Fruit fly (Drosophila melanogaster) whole organism, wandering third instar larva: ENCODE results near the gene ERp44.

ENCODE experiments used
- Abd-B ChIP-seq: fragments of >200 bp; optimal IDR thresholded peaks from 2 replicates; lab custom pipeline; 2017; ENCODE audit warnings: missing biosample characterization, missing genetic modification characterization
- CG32264 ChIP-seq: fragments of 200-800 bp; sonication (Bioruptor generic); optimal IDR thresholded peaks from 2 replicates; lab custom pipeline; 2016; ENCODE audit warnings: missing biosample characterization, missing genetic modification characterization
- CG9705 ChIP-seq: fragments of 200-800 bp; sonication (Bioruptor generic); optimal IDR thresholded peaks from 2 replicates; lab custom pipeline; 2018; ENCODE audit warnings: missing biosample characterization, mild to moderate bottlenecking, missing genetic modification characterization
- CrebA ChIP-seq: fragments of 200-800 bp; sonication (Bioruptor generic); optimal IDR thresholded peaks from 2 replicates; lab custom pipeline; 2016; ENCODE audit warnings: missing biosample characterization, mild to moderate bottlenecking, missing genetic modification characterization, borderline replicate concordance
- Dfd ChIP-seq: fragments of >200 bp; optimal IDR thresholded peaks from 2 replicates; lab custom pipeline; 2017; ENCODE audit warnings: missing biosample characterization, missing genetic modification characterization
- Dif ChIP-seq: fragments of 200-275, 200-300 bp; sonication (Bioruptor generic); optimal IDR thresholded peaks from 2 replicates; lab custom pipeline; 2018; ENCODE audit warnings: missing biosample characterization, missing genetic modification characterization; ENCODE audit not compliant: partially characterized antibody
- GATAd ChIP-seq: sonication (Bioruptor generic); optimal IDR thresholded peaks from 2 replicates; lab custom pipeline; 2016; ENCODE audit warnings: missing biosample characterization, missing genetic modification characterization
- HLH106 ChIP-seq: fragments of 200-800 bp; optimal IDR thresholded peaks from 3 replicates; lab custom pipeline; 2019; ENCODE audit warnings: missing biosample characterization, mild to moderate bottlenecking, missing genetic modification characterization, moderate library complexity
- Hnf4 ChIP-seq: fragments of 200-800 bp; sonication (Bioruptor generic); optimal IDR thresholded peaks from 2 replicates; lab custom pipeline; 2016; ENCODE audit warnings: missing biosample characterization, mild to moderate bottlenecking, missing genetic modification characterization
- Hr78 ChIP-seq: fragments of >200 bp; optimal IDR thresholded peaks from 2 replicates; lab custom pipeline; 2017; ENCODE audit warnings: missing biosample characterization, missing genetic modification characterization
- Hr83 ChIP-seq: fragments of 200-300 bp; sonication (Bioruptor generic); optimal IDR thresholded peaks from 2 replicates; lab custom pipeline; 2016; ENCODE audit warnings: missing biosample characterization, mild to moderate bottlenecking, missing genetic modification characterization, moderate library complexity; ENCODE audit not compliant: poor library complexity, severe bottlenecking
- Jra ChIP-seq: sonication (Bioruptor generic); optimal IDR thresholded peaks from 2 replicates; lab custom pipeline; 2016; ENCODE audit warnings: missing biosample characterization, missing genetic modification characterization
- Mio ChIP-seq: sonication (Bioruptor generic); optimal IDR thresholded peaks from 2 replicates; lab custom pipeline; 2016; ENCODE audit warnings: missing biosample characterization, missing genetic modification characterization
- Myc ChIP-seq: fragments of >200 bp; optimal IDR thresholded peaks from 2 replicates; lab custom pipeline; 2017
- N ChIP-seq: fragments of >200 bp; optimal IDR thresholded peaks from 2 replicates; lab custom pipeline; 2018; ENCODE audit warnings: missing biosample characterization, missing external identifiers, missing genetic modification characterization
- OdsH ChIP-seq: fragments of 200-800 bp; sonication (Bioruptor generic); optimal IDR thresholded peaks from 2 replicates; lab custom pipeline; 2016; ENCODE audit warnings: missing biosample characterization, mild to moderate bottlenecking, missing genetic modification characterization
- Rel ChIP-seq, 2 experiments: fragments of 200-800 bp; sonication (Bioruptor generic) in 1 of 2; optimal IDR thresholded peaks; 2 replicates in 1 of 2; 3 replicates in 1 of 2; lab custom pipeline; 2016 to 2019; ENCODE audit warnings: mild to moderate bottlenecking in 2 of 2, missing biosample characterization in 2 of 2, missing genetic modification characterization in 2 of 2, moderate library complexity in 1 of 2
- Sp1 ChIP-seq: fragments of 200-800 bp; sonication (Bioruptor generic); optimal IDR thresholded peaks from 3 replicates; lab custom pipeline; 2019; ENCODE audit warnings: missing biosample characterization, mild to moderate bottlenecking, missing genetic modification characterization, moderate library complexity
- Vsx2 ChIP-seq: fragments of 200-300, 225-300 bp; sonication (Bioruptor generic); optimal IDR thresholded peaks from 2 replicates; lab custom pipeline; 2018; ENCODE audit warnings: missing biosample characterization, missing genetic modification characterization; ENCODE audit not compliant: partially characterized antibody
- br ChIP-seq: fragments of 200-800 bp; sonication (Bioruptor generic); optimal IDR thresholded peaks from 2 replicates; lab custom pipeline; 2016; ENCODE audit warnings: missing biosample characterization, missing genetic modification characterization
- brk ChIP-seq: fragments of 200-800 bp; sonication (Bioruptor generic); optimal IDR thresholded peaks from 2 replicates; lab custom pipeline; 2016; ENCODE audit warnings: missing biosample characterization, mild to moderate bottlenecking, missing genetic modification characterization
- dl ChIP-seq, 2 experiments: fragments of 175-275, 200-275 bp in 1 of 2; fragments of 200-275 bp in 1 of 2; sonication (Bioruptor generic); optimal IDR thresholded peaks; lab custom pipeline; 2018; ENCODE audit warnings: mild to moderate bottlenecking in 2 of 2, missing biosample characterization in 2 of 2, missing genetic modification characterization in 2 of 2, moderate library complexity in 2 of 2; ENCODE audit not compliant: partially characterized antibody in 2 of 2, insufficient read depth in 1 of 2
- dmrt93B ChIP-seq: fragments of 200-800 bp; sonication (Bioruptor generic); optimal IDR thresholded peaks from 2 replicates; lab custom pipeline; 2018; ENCODE audit warnings: missing biosample characterization, mild to moderate bottlenecking, missing genetic modification characterization
- dsf ChIP-seq: sonication (Bioruptor generic); optimal IDR thresholded peaks from 2 replicates; lab custom pipeline; 2016; ENCODE audit warnings: missing biosample characterization, missing genetic modification characterization, borderline replicate concordance
- ey ChIP-seq: fragments of 200-800 bp; sonication (Bioruptor generic); optimal IDR thresholded peaks from 2 replicates; lab custom pipeline; 2016; ENCODE audit warnings: missing biosample characterization, missing genetic modification characterization
- foxo ChIP-seq, 2 experiments: fragments of 200-800 bp; sonication (Bioruptor generic); optimal IDR thresholded peaks; 2 replicates in 1 of 2; 3 replicates in 1 of 2; lab custom pipeline; 2016 to 2017; ENCODE audit warnings: missing biosample characterization in 2 of 2, missing genetic modification characterization in 2 of 2
- fru ChIP-seq: fragments of 200-800 bp; sonication (Bioruptor generic); optimal IDR thresholded peaks from 3 replicates; lab custom pipeline; 2016; ENCODE audit warnings: missing biosample characterization, mild to moderate bottlenecking, missing genetic modification characterization
- h ChIP-seq: fragments of 200-800 bp; sonication (Bioruptor generic); optimal IDR thresholded peaks from 3 replicates; lab custom pipeline; 2016; ENCODE audit warnings: missing biosample characterization, mild to moderate bottlenecking, missing genetic modification characterization
- jim ChIP-seq: fragments of 175-275, 200-325 bp; sonication (Bioruptor generic); optimal IDR thresholded peaks from 2 replicates; lab custom pipeline; 2016; ENCODE audit warnings: missing biosample characterization, mild to moderate bottlenecking, missing genetic modification characterization
- lola ChIP-seq: fragments of >200 bp; optimal IDR thresholded peaks from 2 replicates; lab custom pipeline; 2017; ENCODE audit warnings: missing biosample characterization, missing genetic modification characterization
- pan ChIP-seq: fragments of >200 bp; optimal IDR thresholded peaks from 2 replicates; lab custom pipeline; 2017
- psq ChIP-seq: fragments of 200-800 bp; sonication (Bioruptor generic); optimal IDR thresholded peaks from 3 replicates; lab custom pipeline; 2017; ENCODE audit warnings: missing biosample characterization, mild to moderate bottlenecking, missing genetic modification characterization, moderate library complexity
- rgr ChIP-seq: fragments of 200-800 bp; sonication (Bioruptor generic); optimal IDR thresholded peaks from 3 replicates; lab custom pipeline; 2016; ENCODE audit warnings: missing biosample characterization, mild to moderate bottlenecking, missing genetic modification characterization
- sage ChIP-seq: fragments of 200-800 bp; sonication (Bioruptor generic); optimal IDR thresholded peaks from 2 replicates; lab custom pipeline; 2016; ENCODE audit warnings: missing biosample characterization, mild to moderate bottlenecking, missing genetic modification characterization
- sv ChIP-seq: fragments of 200-800 bp; sonication (Bioruptor generic); optimal IDR thresholded peaks from 3 replicates; lab custom pipeline; 2016; ENCODE audit warnings: missing biosample characterization, missing genetic modification characterization
- usp ChIP-seq: fragments of >200 bp; optimal IDR thresholded peaks from 2 replicates; lab custom pipeline; 2017; ENCODE audit warnings: missing biosample characterization, missing genetic modification characterization
- woc ChIP-seq: sonication (Bioruptor generic); optimal IDR thresholded peaks from 2 replicates; lab custom pipeline; 2016; ENCODE audit warnings: missing biosample characterization, mild to moderate bottlenecking, missing genetic modification characterization

Gene ERp44

dm6 chrX:16334251-16334860, 36.8 kb upstream of the ERp44 start:
- peak; percentile 27 for TF ChIP-seq CrebA (GFP tag; lab: Kevin White, UChicago)
- TF ChIP-seq N = peak; percentile 37
- TF ChIP-seq ey (GFP tag; lab: Kevin White, UChicago) = no peak

- peak; percentile 0 for TF ChIP-seq Jra
- TF ChIP-seq CG9705 (GFP tag; lab: Kevin White, UChicago) = no peak
- TF ChIP-seq Vsx2 = peak; percentile 63
- TF ChIP-seq foxo (GFP tag; optimal IDR thresholded peaks at IDR 0.05; lab: Kevin White, UChicago) = no peak
- TF ChIP-seq Dif = peak; percentile 90
- TF ChIP-seq GATAd (GFP tag; lab: Kevin White, UChicago) = no peak
- peak; percentile 61 for TF ChIP-seq Hr83 (GFP tag; lab: Kevin White, UChicago)
- TF ChIP-seq Sp1 (GFP tag; lab: Kevin White, UChicago) = no peak
- TF ChIP-seq Rel (GFP tag; optimal IDR thresholded peaks at IDR 0.05; lab: Kevin White, UChicago) = peak; percentile 57
- TF ChIP-seq Rel (tag; optimal IDR thresholded peaks at IDR 0.05; lab: Kevin White, UChicago) = peak; percentile 43
- TF ChIP-seq psq (GFP tag; lab: Kevin White, UChicago) = no peak
- TF ChIP-seq pan (lab: Kevin White, UChicago) = no peak
- TF ChIP-seq h (GFP tag; lab: Kevin White, UChicago) = no peak
- no peak for TF ChIP-seq br
- TF ChIP-seq fru (GFP tag; lab: Kevin White, UChicago) = peak; percentile 2
- no peak for TF ChIP-seq CrebA (GFP tag; lab: Kevin White, UChicago)
- no peak for TF ChIP-seq HLH106 (tag; lab: Kevin White, UChicago)
- no peak for TF ChIP-seq usp (GFP tag; lab: Kevin White, UChicago)
- TF ChIP-seq Abd-B (GFP tag; lab: Kevin White, UChicago) = no peak
- no peak for TF ChIP-seq ey (GFP tag; lab: Kevin White, UChicago)
- TF ChIP-seq sv = no peak
- peak; percentile 13 for TF ChIP-seq Hnf4
- TF ChIP-seq dmrt93B (GFP tag; lab: Kevin White, UChicago) = no peak
- TF ChIP-seq brk (GFP tag; lab: Kevin White, UChicago) = no peak
- no peak for TF ChIP-seq OdsH (GFP tag; lab: Kevin White, UChicago)
- TF ChIP-seq dsf (GFP tag; lab: Kevin White, UChicago) = no peak
- TF ChIP-seq rgr (GFP tag; lab: Kevin White, UChicago) = no peak
- peak; percentile 22 for TF ChIP-seq sage (GFP tag; lab: Kevin White, UChicago)
- TF ChIP-seq dl (GFP tag; optimal IDR thresholded peaks at IDR 0.05; lab: Kevin White, UChicago; ENCODE audit: insufficient read depth in 1 of 2, partially characterized antibody in 2 of 2) = peak; percentile 76 to 83
- TF ChIP-seq Dfd (GFP tag; lab: Kevin White, UChicago) = no peak
- TF ChIP-seq N = peak; percentile 62
These were observed 36.1 kb upstream of the ERp44 start, which contains the start of the genes CG9921 and Dsp1 for dm6 chrX:16333434-16334141. Gene CG9921, minus strand, starts transcription at chrX:16333600. Gene Dsp1, plus strand, starts transcription at chrX:16333612.

- no peak for TF ChIP-seq usp (GFP tag; lab: Kevin White, UChicago)
- no peak for TF ChIP-seq N
- no peak for TF ChIP-seq CrebA (GFP tag; lab: Kevin White, UChicago)
- TF ChIP-seq CG32264 (GFP tag; lab: Kevin White, UChicago) = peak; percentile 87
- TF ChIP-seq Sp1 (GFP tag; lab: Kevin White, UChicago) = peak; percentile 99
- TF ChIP-seq sage (GFP tag; lab: Kevin White, UChicago) = peak; percentile 86
- peak; percentile 95 for TF ChIP-seq br
- peak; percentile 49 to 95 for TF ChIP-seq foxo (GFP tag; optimal IDR thresholded peaks at IDR 0.05; lab: Kevin White, UChicago)
- TF ChIP-seq HLH106 (tag; lab: Kevin White, UChicago) = peak; percentile 97
- TF ChIP-seq h (GFP tag; lab: Kevin White, UChicago) = peak; percentile 95
- peak; percentile 67 for TF ChIP-seq brk (GFP tag; lab: Kevin White, UChicago)
- TF ChIP-seq OdsH (GFP tag; lab: Kevin White, UChicago) = peak; percentile 92
- peak; percentile 54 for TF ChIP-seq dsf (GFP tag; lab: Kevin White, UChicago)
- TF ChIP-seq jim (GFP tag; lab: Kevin White, UChicago) = no peak
- TF ChIP-seq pan (lab: Kevin White, UChicago) = no peak
- TF ChIP-seq Rel (GFP tag; optimal IDR thresholded peaks at IDR 0.05; lab: Kevin White, UChicago) = peak; percentile 75
- TF ChIP-seq Rel (tag; optimal IDR thresholded peaks at IDR 0.05; lab: Kevin White, UChicago) = peak; percentile 79
- TF ChIP-seq lola (GFP tag; lab: Kevin White, UChicago) = no peak
- no peak for TF ChIP-seq Hr78 (GFP tag; lab: Kevin White, UChicago)
- TF ChIP-seq Myc (lab: Kevin White, UChicago) = no peak
- peak; percentile 81 for TF ChIP-seq Dif
- TF ChIP-seq sv = peak; percentile 92
- TF ChIP-seq ey (GFP tag; lab: Kevin White, UChicago) = peak; percentile 96
- no peak for TF ChIP-seq Vsx2
- peak; percentile 90 for TF ChIP-seq psq (GFP tag; lab: Kevin White, UChicago)
- TF ChIP-seq Hr83 (GFP tag; lab: Kevin White, UChicago) = no peak
- peak; percentile 60 for TF ChIP-seq Mio (GFP tag; lab: Kevin White, UChicago)
- peak; percentile 77 for TF ChIP-seq Hnf4
- peak; percentile 96 for TF ChIP-seq dmrt93B (GFP tag; lab: Kevin White, UChicago)
- peak; percentile 69 to 75 for TF ChIP-seq dl (GFP tag; optimal IDR thresholded peaks at IDR 0.05; lab: Kevin White, UChicago; ENCODE audit: insufficient read depth in 1 of 2, partially characterized antibody in 2 of 2)
- peak; percentile 97 for TF ChIP-seq fru (GFP tag; lab: Kevin White, UChicago)
- TF ChIP-seq woc (GFP tag; lab: Kevin White, UChicago) = peak; percentile 91
- TF ChIP-seq CG9705 (GFP tag; lab: Kevin White, UChicago) = peak; percentile 96
These were observed 35.2 kb upstream of the ERp44 start for dm6 chrX:16332615-16333288.
